Worm (Caenorhabditis elegans) whole organism, mixed stage, embryonic: ENCODE results near the gene gbf-1.

Experiments
- lin-13 ChIP-seq: fragments of 150-350 bp; optimal IDR thresholded peaks from 2 replicates; lab custom pipeline; 2014; ENCODE audit warnings: missing biosample characterization, missing genetic modification characterization
- mep-1 ChIP-seq: fragments of 150-350 bp; optimal IDR thresholded peaks from 2 replicates; lab custom pipeline; 2017; ENCODE audit warnings: missing biosample characterization, missing genetic modification reagents, missing genetic modification characterization, inconsistent platforms
- nhr-237 ChIP-seq: fragments of 150-350 bp; optimal IDR thresholded peaks from 2 replicates; lab custom pipeline; 2014; ENCODE audit warnings: missing biosample characterization, missing genetic modification characterization
- pha-4 ChIP-seq: fragments of 150-350 bp; optimal IDR thresholded peaks from 2 replicates; lab custom pipeline; 2018; ENCODE audit warnings: missing biosample characterization, missing genetic modification reagents, missing genetic modification characterization
- snpc-4 ChIP-seq: fragments of 150-350 bp; optimal IDR thresholded peaks from 2 replicates; lab custom pipeline; 2014; ENCODE audit warnings: missing biosample characterization, missing genetic modification characterization
- unc-39 ChIP-seq: fragments of 150-350 bp; optimal IDR thresholded peaks from 2 replicates; lab custom pipeline; 2014; ENCODE audit warnings: missing biosample characterization, missing genetic modification characterization

DNA sequence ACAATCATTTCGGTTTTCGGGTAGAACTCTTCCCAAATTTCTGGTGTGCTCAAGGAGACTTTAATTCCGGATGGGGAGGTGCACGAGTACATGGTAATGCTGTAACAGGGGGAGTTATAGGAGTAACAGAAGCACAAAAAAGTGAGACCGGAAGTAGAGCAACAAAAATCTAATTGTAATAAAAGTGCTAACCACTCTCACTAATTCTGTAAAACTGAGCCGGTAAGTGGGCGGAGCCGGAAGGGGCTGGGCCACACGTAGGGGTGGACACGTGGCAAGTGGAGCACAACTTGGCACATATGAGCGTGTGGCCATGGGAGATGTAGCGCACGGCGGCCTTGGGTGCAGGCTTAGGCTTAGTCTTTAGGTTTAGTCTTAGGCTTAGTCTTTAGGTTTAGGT lies 12.5 kb upstream of the gbf-1 start, which contains the start of gene tbx-38:
- TF ChIP-seq pha-4 (tag; lab: Kevin White, UChicago) (no peak), mep-1 (no peak), lin-13 (tag; lab: Kevin White, UChicago) (no peak), unc-39 (tag; lab: Kevin White, UChicago) (no peak), snpc-4 (tag; lab: Kevin White, UChicago) (no peak), nhr-237 (tag; lab: Kevin White, UChicago) (no peak)
